Worm (Caenorhabditis elegans): ENCODE results near the gene K10B2.4.

Gene K10B2.4

DNA sequence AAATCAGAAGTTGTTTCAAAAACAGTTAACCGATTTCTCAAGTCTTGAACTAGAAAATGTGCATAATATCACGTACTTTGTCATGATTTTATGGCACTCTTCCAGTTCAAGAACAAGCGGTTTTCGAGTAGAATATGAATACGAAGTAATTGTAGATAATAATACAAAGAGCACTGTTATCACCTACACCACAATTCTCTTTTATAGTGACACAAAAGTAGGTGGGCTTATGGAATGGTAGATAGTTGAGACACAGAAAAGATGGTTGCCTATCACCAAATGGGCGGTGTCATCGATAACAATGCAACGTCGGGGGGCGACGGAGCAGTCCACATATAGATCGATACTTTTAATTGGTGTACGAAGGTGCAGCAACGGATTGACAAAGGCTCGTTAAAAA lies 32.1 kb downstream of the K10B2.4 start (continued):
- peak; percentile 2 for TF ChIP-seq attf-5 (GFP tag; optimal IDR thresholded peaks at IDR 0.05)
- TF ChIP-seq hrde-1 (tag; optimal IDR thresholded peaks at IDR 0.05; ENCODE audit: borderline replicate concordance) = no peak

DNA sequence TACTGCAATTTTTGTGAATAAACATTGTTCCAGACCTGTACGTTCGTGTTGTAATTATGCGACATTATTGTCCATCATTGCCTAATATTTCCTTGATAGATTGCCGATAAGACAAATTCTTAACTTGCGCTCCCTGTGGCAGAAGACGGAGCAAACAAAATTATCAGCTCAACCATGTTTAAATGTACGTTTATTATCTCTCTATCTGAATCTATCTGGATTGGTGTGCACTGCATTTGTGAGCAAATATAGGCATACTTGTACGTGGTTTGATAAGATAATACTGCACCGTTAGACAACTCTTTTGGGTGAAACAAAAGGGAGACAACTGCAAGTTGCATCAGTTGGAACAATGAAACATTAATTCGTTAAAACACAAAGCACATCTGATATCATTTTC lies 33.4 kb downstream of the K10B2.4 start:
- TF ChIP-seq ceh-91 (GFP tag; IDR thresholded peaks at IDR 0.05) (no peak), aptf-3 (GFP tag; IDR thresholded peaks at IDR 0.05) (no peak), sea-2 (GFP tag; IDR thresholded peaks at IDR 0.05) (no peak), bed-2 (GFP tag; IDR thresholded peaks at IDR 0.05) (no peak), atf-7 (tag; optimal IDR thresholded peaks at IDR 0.05) (peak; percentile 26), lin-40 (tag; optimal IDR thresholded peaks at IDR 0.05) (peak; percentile 5), athp-1 (tag; optimal IDR thresholded peaks at IDR 0.05) (no peak), ccch-3 (GFP tag; optimal IDR thresholded peaks at IDR 0.05) (no peak), tbp1 (GFP tag; optimal IDR thresholded peaks at IDR 0.05) (peak; percentile 30), dox-1 (GFP tag; IDR thresholded peaks at IDR 0.05) (peak; percentile 62), ets-4 (GFP tag; optimal IDR thresholded peaks at IDR 0.05) (peak; percentile 90), ZK185.1 (tag; optimal IDR thresholded peaks at IDR 0.05; ENCODE audit: poor library complexity, severe bottlenecking) (no peak), rec-8 (tag; optimal IDR thresholded peaks at IDR 0.05) (no peak), F55B11.4 (tag; optimal IDR thresholded peaks at IDR 0.05; ENCODE audit: borderline replicate concordance, insufficient read depth) (no peak), lin-54 (GFP tag; optimal IDR thresholded peaks at IDR 0.05) (peak; percentile 28), madf-3 (GFP tag; IDR thresholded peaks at IDR 0.05) (no peak), nhr-80 (tag; optimal IDR thresholded peaks at IDR 0.05) (peak; percentile 98)

- peak; percentile 6 for TF ChIP-seq efl-1 (GFP tag; optimal IDR thresholded peaks at IDR 0.05)
- TF ChIP-seq rpc-1 (optimal IDR thresholded peaks at IDR 0.05) = no peak
- TF ChIP-seq rpc-1 (tag; optimal IDR thresholded peaks at IDR 0.05) = no peak
- no peak for TF ChIP-seq ceh-91 (GFP tag; IDR thresholded peaks at IDR 0.05)
- TF ChIP-seq ztf-25 (GFP tag; IDR thresholded peaks at IDR 0.05) = no peak
- TF ChIP-seq madf-6 (GFP tag; IDR thresholded peaks at IDR 0.05) = no peak
- TF ChIP-seq ceh-100 (GFP tag; IDR thresholded peaks at IDR 0.05) = no peak
- TF ChIP-seq somi-1 (GFP tag; optimal IDR thresholded peaks at IDR 0.05) = no peak
- TF ChIP-seq pbrm-1 (GFP tag; IDR thresholded peaks at IDR 0.05) = no peak
- TF ChIP-seq hmg-1.2 (GFP tag; IDR thresholded peaks at IDR 0.05) = peak; percentile 21; the same call in 1 of the 2 replicates
- TF ChIP-seq let-607 (tag; optimal IDR thresholded peaks at IDR 0.05) = no peak
- TF ChIP-seq ama-1 (optimal IDR thresholded peaks at IDR 0.05) = no peak
- TF ChIP-seq ama-1 (GFP tag; optimal IDR thresholded peaks at IDR 0.05) = no peak
These were observed 36.7 kb downstream of the K10B2.4 start, which contains the start of gene sma-6 for ce11 chrII:6324086-6324485. Gene sma-6, plus strand, starts transcription at chrII:6324484.

DNA sequence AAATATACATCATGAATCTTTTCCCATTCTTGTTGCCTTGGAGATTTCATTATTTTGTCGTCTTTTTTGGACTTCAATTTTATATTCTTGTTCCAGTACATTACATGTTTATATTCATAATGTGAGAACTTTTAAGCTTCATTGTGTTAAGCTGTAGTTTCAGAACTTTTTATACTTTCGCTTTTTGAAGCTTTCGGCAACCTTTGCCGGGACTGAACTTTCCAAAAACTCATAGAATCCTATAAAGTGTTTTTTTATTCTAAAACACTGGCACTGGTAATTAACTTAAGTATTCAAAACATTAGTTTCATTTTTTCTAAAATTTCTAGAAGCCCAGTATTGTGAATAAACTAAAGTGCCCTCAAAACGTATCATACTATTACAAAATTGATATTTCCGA lies 37.8 kb downstream of the K10B2.4 start, which contains the start of gene C32D5.4:
Gene C32D5.4 (minus strand): TSS at position 101 of the 400 bp plus-strand sequence.
- no peak for TF ChIP-seq ztf-28 (GFP tag; IDR thresholded peaks at IDR 0.05)
- TF ChIP-seq snpc-4 (GFP tag; optimal IDR thresholded peaks at IDR 0.05) = no peak
- no peak for TF ChIP-seq snpc-4 (tag; optimal IDR thresholded peaks at IDR 0.05)
- no peak for TF ChIP-seq lsy-27 (tag; optimal IDR thresholded peaks at IDR 0.05; ENCODE audit: borderline replicate concordance, insufficient read depth)
- no peak for TF ChIP-seq nhr-179 (tag; optimal IDR thresholded peaks at IDR 0.05)
- TF ChIP-seq hlh-12 (tag; optimal IDR thresholded peaks at IDR 0.05) = no peak
- no peak for TF ChIP-seq efl-1 (GFP tag; optimal IDR thresholded peaks at IDR 0.05)
- no peak for TF ChIP-seq F33H1.4 (GFP tag; IDR thresholded peaks at IDR 0.05)
- no peak for TF ChIP-seq B0261.1 (tag; optimal IDR thresholded peaks at IDR 0.05)
- no peak for TF ChIP-seq F57A8.1 (GFP tag; optimal IDR thresholded peaks at IDR 0.05)
- no peak for TF ChIP-seq xnd-1 (tag; optimal IDR thresholded peaks at IDR 0.05)
- TF ChIP-seq dpff-1 (tag; optimal IDR thresholded peaks at IDR 0.05) = no peak
- TF ChIP-seq ztf-25 (GFP tag; IDR thresholded peaks at IDR 0.05) = no peak
- TF ChIP-seq sptf-2 (GFP tag; optimal IDR thresholded peaks at IDR 0.05) = no peak
- TF ChIP-seq Y67H2A.10 (GFP tag; conservative IDR thresholded peaks at IDR 0.05) = no peak
- no peak for TF ChIP-seq tbx-9 (tag; optimal IDR thresholded peaks at IDR 0.05; ENCODE audit: borderline replicate concordance)
